Fruit fly (Drosophila melanogaster) whole organism, wandering third instar larva: ENCODE measurements around the gene CG10096.
A peak's percentile ranks its signal among the peaks of the same experiment; 100 is the strongest.

Experiments used
- Abd-B ChIP-seq: fragments of >200 bp; optimal IDR thresholded peaks from 2 replicates; lab custom pipeline; 2017; ENCODE audit warnings: missing biosample characterization, missing genetic modification characterization
- Hnf4 ChIP-seq: fragments of 200-800 bp; sonication (Bioruptor generic); optimal IDR thresholded peaks from 2 replicates; lab custom pipeline; 2016; ENCODE audit warnings: missing biosample characterization, mild to moderate bottlenecking, missing genetic modification characterization
- Rel ChIP-seq, 2 experiments: fragments of 200-800 bp; sonication (Bioruptor generic) in 1 of 2; optimal IDR thresholded peaks; 2 replicates in 1 of 2; 3 replicates in 1 of 2; lab custom pipeline; 2016 to 2019; ENCODE audit warnings: mild to moderate bottlenecking in 2 of 2, missing biosample characterization in 2 of 2, missing genetic modification characterization in 2 of 2, moderate library complexity in 1 of 2
- Sp1 ChIP-seq: fragments of 200-800 bp; sonication (Bioruptor generic); optimal IDR thresholded peaks from 3 replicates; lab custom pipeline; 2019; ENCODE audit warnings: missing biosample characterization, mild to moderate bottlenecking, missing genetic modification characterization, moderate library complexity
- fru ChIP-seq: fragments of 200-800 bp; sonication (Bioruptor generic); optimal IDR thresholded peaks from 3 replicates; lab custom pipeline; 2016; ENCODE audit warnings: missing biosample characterization, mild to moderate bottlenecking, missing genetic modification characterization
- h ChIP-seq: fragments of 200-800 bp; sonication (Bioruptor generic); optimal IDR thresholded peaks from 3 replicates; lab custom pipeline; 2016; ENCODE audit warnings: missing biosample characterization, mild to moderate bottlenecking, missing genetic modification characterization
- jim ChIP-seq: fragments of 175-275, 200-325 bp; sonication (Bioruptor generic); optimal IDR thresholded peaks from 2 replicates; lab custom pipeline; 2016; ENCODE audit warnings: missing biosample characterization, mild to moderate bottlenecking, missing genetic modification characterization
- rgr ChIP-seq: fragments of 200-800 bp; sonication (Bioruptor generic); optimal IDR thresholded peaks from 3 replicates; lab custom pipeline; 2016; ENCODE audit warnings: missing biosample characterization, mild to moderate bottlenecking, missing genetic modification characterization

CG10096 gene

dm6 chr3R:12341374-12341773 lies 54.4 kb downstream of the CG10096 start, which contains the start of gene Sgsf:
Gene Sgsf, plus strand, starts transcription at chr3R:12341674.
- TF ChIP-seq Abd-B (GFP tag; lab: Kevin White, UChicago) (no peak), jim (no peak), rgr (GFP tag; lab: Kevin White, UChicago) (peak; percentile 35), Hnf4 (GFP tag; lab: Kevin White, UChicago) (peak; percentile 19), h (GFP tag; lab: Kevin White, UChicago) (peak; percentile 63), Sp1 (peak; percentile 17), Rel (GFP tag; optimal IDR thresholded peaks at IDR 0.05; lab: Kevin White, UChicago) (no peak), Rel (tag; optimal IDR thresholded peaks at IDR 0.05; lab: Kevin White, UChicago) (no peak), fru (GFP tag; lab: Kevin White, UChicago) (no peak)
